Fruit fly (Drosophila melanogaster) Kc167 (cell line): ENCODE results near the gene CG6479.

ENCODE experiments used
- Myc ChIP-seq: fragments of >200 bp; optimal IDR thresholded peaks from 2 replicates; lab custom pipeline; 2017; ENCODE audit warnings: missing external identifiers
- Sin3A ChIP-seq: fragments of >200 bp; optimal IDR thresholded peaks from 2 replicates; lab custom pipeline; 2018; ENCODE audit warnings: missing external identifiers
- h ChIP-seq: fragments of >200 bp; optimal IDR thresholded peaks from 3 replicates; lab custom pipeline; 2018; ENCODE audit warnings: missing external identifiers
- insv ChIP-seq: fragments of >200 bp; optimal IDR thresholded peaks from 3 replicates; lab custom pipeline; 2018; ENCODE audit warnings: missing external identifiers
- psq ChIP-seq: fragments of >200 bp; optimal IDR thresholded peaks from 2 replicates; lab custom pipeline; 2017; ENCODE audit warnings: missing external identifiers
- ttk ChIP-seq: sonication (Bioruptor generic); optimal IDR thresholded peaks from 2 replicates; lab custom pipeline; 2017; ENCODE audit warnings: missing external identifiers

DNA sequence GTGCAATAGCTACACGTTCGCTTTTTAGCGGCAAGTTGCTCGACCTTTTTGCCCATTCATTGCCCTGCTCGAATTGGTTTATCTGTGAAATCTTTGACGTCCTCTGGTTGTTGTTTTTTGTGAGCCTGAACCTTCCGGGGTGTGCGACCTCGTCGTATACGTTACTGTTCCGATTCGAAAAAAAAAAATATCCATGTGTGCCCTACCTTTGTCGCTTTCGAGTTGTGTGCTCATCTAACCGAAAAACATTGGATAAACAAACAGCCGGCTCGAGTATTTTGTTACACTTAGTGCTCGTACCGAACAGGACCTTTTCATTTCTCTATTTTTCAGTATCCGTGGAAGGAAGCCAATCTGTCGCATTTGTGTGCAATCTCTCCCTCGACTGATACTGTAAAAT is 25.0 kb upstream of the CG6479 start:
- no peak for TF ChIP-seq ttk (lab: Kevin White, UChicago)
- no peak for TF ChIP-seq psq (lab: Kevin White, UChicago)
- TF ChIP-seq Sin3A = no peak
- no peak for TF ChIP-seq h
- no peak for TF ChIP-seq insv (lab: Kevin White, UChicago)
- no peak for TF ChIP-seq Myc (lab: Kevin White, UChicago)
